Worm (Caenorhabditis elegans): ENCODE measurements around the gene algn-5.

algn-5 gene

ce11 chrV:4195283-4195682, at the start of gene algn-5:
TSS of gene algn-5 (plus strand) at chrV:4195577.
- no peak for TF ChIP-seq him-1 (tag; optimal IDR thresholded peaks at IDR 0.05)
- TF ChIP-seq dao-5 (tag; optimal IDR thresholded peaks at IDR 0.05) = no peak
- TF ChIP-seq W03F9.2 (tag; optimal IDR thresholded peaks at IDR 0.05) = no peak

DNA sequence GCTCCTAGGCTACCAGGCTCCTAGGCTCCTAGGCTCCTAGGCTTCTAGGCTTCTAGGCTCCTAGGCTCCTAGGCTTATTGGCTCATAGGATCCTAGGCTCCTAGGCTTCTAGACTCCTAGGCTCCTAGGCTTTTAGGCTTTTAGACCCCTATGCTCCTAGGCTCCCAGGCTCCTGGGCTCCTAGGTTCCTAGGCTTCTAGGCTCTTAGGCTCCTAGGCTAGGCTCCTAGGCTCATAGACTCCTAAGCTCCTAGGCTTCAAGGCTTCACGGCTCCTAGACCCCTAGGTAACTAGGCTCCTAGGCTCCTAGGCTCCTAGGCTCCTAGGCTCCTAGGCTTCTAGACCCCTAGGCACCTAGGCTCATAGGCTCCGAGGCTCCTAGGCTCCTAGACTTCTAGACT, 44.0 kb upstream of the algn-5 start:
- TF ChIP-seq dao-5 (tag; optimal IDR thresholded peaks at IDR 0.05) = no peak
- no peak for TF ChIP-seq him-1 (tag; optimal IDR thresholded peaks at IDR 0.05)
- no peak for TF ChIP-seq W03F9.2 (tag; optimal IDR thresholded peaks at IDR 0.05)

DNA sequence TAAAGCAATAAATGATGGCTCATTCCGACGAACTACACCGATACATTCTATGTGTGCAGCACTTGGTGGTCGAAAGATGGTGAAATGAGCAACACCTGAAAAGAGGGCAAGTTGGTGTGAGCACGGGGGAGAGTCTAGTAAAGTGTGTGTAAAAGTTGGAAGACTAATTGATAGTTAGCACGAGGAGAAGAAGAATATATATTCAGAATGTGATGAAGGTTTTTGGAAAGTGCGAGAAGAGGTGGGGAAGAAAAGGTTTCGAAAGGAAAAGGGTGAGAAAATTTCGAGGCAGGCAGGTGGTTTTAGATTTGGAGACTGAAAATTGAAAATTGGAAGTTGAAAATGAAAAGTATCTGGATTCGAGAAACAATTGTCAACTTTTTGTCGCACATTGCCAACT, 43.2 kb upstream of the algn-5 start, which contains the start of gene Y45G5AM.6:
Gene Y45G5AM.6, minus strand, starts transcription at position 101 of the 400 bp plus-strand sequence.
- TF ChIP-seq W03F9.2 (tag; optimal IDR thresholded peaks at IDR 0.05) (no peak), dao-5 (tag; optimal IDR thresholded peaks at IDR 0.05) (no peak), him-1 (tag; optimal IDR thresholded peaks at IDR 0.05) (no peak)

- TF ChIP-seq W03F9.2 (tag; optimal IDR thresholded peaks at IDR 0.05) (no peak), him-1 (tag; optimal IDR thresholded peaks at IDR 0.05) (no peak), dao-5 (tag; optimal IDR thresholded peaks at IDR 0.05) (no peak)
Measured at ce11 chrV:4157291-4157690, 38.1 kb upstream of the algn-5 start.

- no peak for TF ChIP-seq W03F9.2 (tag; optimal IDR thresholded peaks at IDR 0.05)
- TF ChIP-seq dao-5 (tag; optimal IDR thresholded peaks at IDR 0.05) = no peak
- no peak for TF ChIP-seq him-1 (tag; optimal IDR thresholded peaks at IDR 0.05)
Measured at ce11 chrV:4160086-4160485, 35.3 kb upstream of the algn-5 start, which contains the start of gene Y45G5AM.5. TSS of gene Y45G5AM.5 (plus strand) at chrV:4160386.

DNA sequence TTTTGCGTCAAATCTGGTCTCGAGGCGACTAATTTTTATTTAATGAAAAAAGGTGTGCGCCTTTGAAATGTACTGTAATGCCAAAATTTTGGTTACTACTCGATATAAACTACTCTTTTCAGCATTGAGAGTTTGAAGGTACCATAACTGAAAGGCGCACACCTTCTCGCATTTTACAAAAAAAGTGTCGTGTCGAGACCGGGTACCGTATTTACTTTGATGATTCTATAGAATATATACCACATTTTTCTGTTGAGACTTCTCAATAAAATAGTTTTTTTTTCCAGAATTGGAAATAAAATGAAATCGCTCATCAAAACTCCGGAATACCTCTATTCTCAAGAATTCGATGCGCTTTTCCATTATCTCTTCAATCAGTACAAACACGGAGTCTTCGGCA, 32.5 kb upstream of the algn-5 start, which contains the start of gene Y45G5AM.4:
Gene Y45G5AM.4, plus strand, starts transcription at position 301 of the 400 bp plus-strand sequence.
- TF ChIP-seq W03F9.2 (tag; optimal IDR thresholded peaks at IDR 0.05) (no peak), him-1 (tag; optimal IDR thresholded peaks at IDR 0.05) (no peak), dao-5 (tag; optimal IDR thresholded peaks at IDR 0.05) (no peak)

ce11 chrV:4164504-4164959, 30.8 kb upstream of the algn-5 start, which contains the start of gene Y45G5AM.3:
TSS of gene Y45G5AM.3 (plus strand) at chrV:4164554.
- TF ChIP-seq W03F9.2 (tag; optimal IDR thresholded peaks at IDR 0.05) (no peak), him-1 (tag; optimal IDR thresholded peaks at IDR 0.05) (no peak), dao-5 (tag; optimal IDR thresholded peaks at IDR 0.05) (no peak)

ce11 chrV:4168045-4168444, 27.3 kb upstream of the algn-5 start:
- TF ChIP-seq him-1 (tag; optimal IDR thresholded peaks at IDR 0.05) = no peak
- no peak for TF ChIP-seq dao-5 (tag; optimal IDR thresholded peaks at IDR 0.05)
- TF ChIP-seq W03F9.2 (tag; optimal IDR thresholded peaks at IDR 0.05) = no peak

ce11 chrV:4169658-4170057, 25.7 kb upstream of the algn-5 start:
- TF ChIP-seq W03F9.2 (tag; optimal IDR thresholded peaks at IDR 0.05) = no peak

- no peak for TF ChIP-seq him-1 (tag; optimal IDR thresholded peaks at IDR 0.05)
- no peak for TF ChIP-seq dao-5 (tag; optimal IDR thresholded peaks at IDR 0.05)
- no peak for TF ChIP-seq W03F9.2 (tag; optimal IDR thresholded peaks at IDR 0.05)
Measured at ce11 chrV:4170138-4170537, 25.2 kb upstream of the algn-5 start, which contains the start of gene Y45G5AM.7. TSS of gene Y45G5AM.7 (minus strand) at chrV:4170238.

DNA sequence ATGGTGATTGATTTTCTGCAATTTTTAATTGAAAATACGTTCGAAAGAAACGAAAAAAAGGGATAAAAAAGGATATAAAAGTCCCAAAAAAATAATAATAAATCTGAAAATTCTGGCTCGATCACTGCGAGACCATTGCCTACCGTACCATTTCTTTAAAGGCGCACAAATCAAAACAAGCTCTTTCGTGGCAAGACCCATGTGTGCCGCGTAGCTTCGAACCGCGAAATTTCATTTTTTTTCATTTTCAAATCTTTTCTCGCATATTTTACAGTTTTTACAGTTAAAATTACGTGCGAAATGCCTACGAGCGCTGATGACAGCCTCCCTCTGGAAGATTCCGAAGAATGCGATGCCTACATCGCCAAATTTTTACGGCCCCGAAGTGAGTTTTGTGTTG, 19.8 kb upstream of the algn-5 start, which contains the start of the genes coh-4 and pid-5:
Gene coh-4, minus strand, starts transcription at position 17 of the 400 bp plus-strand sequence.
Gene pid-5, plus strand, starts transcription at position 259 of the 400 bp plus-strand sequence.
- TF ChIP-seq him-1 (tag; optimal IDR thresholded peaks at IDR 0.05) = no peak
- TF ChIP-seq W03F9.2 (tag; optimal IDR thresholded peaks at IDR 0.05) = peak; percentile 24

DNA sequence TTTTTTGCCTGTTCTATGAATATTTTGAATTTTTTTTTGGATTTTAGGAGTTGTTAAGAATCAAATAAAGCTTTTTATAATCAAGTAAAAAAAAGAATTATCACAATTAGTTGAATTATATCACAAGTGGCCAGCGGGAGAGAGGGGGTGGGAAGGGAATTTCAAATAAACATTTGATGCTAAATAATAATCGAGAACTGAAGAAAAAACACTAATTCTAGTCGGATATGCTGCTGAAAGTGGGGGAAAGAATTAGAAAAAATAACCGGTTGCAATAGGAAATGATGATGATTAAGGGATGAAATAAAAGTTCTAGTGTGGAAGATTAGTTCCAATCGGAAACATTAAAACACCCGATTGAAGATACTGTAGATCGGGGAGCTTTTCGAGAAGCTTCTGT, 14.1 kb upstream of the algn-5 start:
- no peak for TF ChIP-seq dao-5 (tag; optimal IDR thresholded peaks at IDR 0.05)
- TF ChIP-seq W03F9.2 (tag; optimal IDR thresholded peaks at IDR 0.05) = no peak
- no peak for TF ChIP-seq him-1 (tag; optimal IDR thresholded peaks at IDR 0.05)

DNA sequence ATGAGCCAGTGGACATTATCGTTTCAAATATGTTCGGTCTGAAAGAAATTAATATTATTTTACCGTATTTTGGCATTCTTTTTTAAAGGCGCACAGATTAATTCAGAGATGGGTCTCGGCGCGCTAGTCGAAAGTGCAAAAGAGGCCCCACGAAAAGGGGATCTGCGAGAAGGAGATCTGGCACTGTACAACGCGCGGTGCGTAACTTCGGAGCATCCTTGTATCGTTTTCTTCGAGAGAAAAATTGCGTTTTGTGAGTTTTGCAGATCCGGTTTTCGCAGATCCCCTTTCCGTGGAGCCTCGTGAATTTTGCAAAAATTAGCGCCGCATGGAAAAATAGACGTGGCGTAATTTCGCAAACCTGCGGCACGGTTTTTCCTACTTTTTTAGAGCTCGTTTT, 13.7 kb upstream of the algn-5 start:
- TF ChIP-seq him-1 (tag; optimal IDR thresholded peaks at IDR 0.05) = no peak
- no peak for TF ChIP-seq W03F9.2 (tag; optimal IDR thresholded peaks at IDR 0.05)
- no peak for TF ChIP-seq dao-5 (tag; optimal IDR thresholded peaks at IDR 0.05)

DNA sequence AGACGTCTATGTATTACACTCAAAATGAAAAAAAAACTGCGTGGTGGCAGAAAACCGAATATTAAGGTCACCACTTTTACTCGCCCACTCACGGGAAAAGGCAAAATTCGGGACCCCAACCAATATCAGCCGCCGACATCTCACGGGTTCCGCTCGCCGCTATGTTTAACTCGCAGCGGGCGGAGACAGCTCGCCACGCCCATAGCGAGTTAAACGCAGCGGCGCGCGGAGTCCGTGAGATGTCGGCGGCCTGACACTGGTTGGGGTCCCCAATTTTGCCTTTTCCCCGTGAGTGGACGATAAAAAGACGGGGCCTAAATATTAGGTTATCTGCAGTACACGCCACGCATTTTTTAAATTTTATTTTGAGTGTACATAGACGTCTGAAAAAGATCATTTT, 12.8 kb upstream of the algn-5 start:
- TF ChIP-seq dao-5 (tag; optimal IDR thresholded peaks at IDR 0.05) (no peak), W03F9.2 (tag; optimal IDR thresholded peaks at IDR 0.05) (no peak), him-1 (tag; optimal IDR thresholded peaks at IDR 0.05) (no peak)

DNA sequence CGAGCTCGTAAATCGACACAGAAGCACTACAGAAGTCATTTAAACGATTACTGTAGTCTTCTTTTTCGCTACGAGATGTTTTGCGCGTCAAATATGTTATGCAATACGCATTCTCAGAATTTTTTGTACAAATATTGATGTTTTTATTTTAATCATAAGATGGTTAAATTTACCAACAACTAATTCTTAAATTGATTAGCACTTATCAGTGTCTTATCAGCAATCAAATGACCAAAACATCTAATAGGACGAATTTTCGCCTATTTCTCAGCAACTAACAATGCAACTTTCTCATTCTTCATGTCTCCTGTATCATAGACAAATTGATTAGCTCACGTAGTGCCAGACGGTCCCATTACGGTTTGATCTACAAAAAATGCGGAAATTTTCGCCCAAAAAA, 9.5 kb upstream of the algn-5 start:
- TF ChIP-seq him-1 (tag; optimal IDR thresholded peaks at IDR 0.05) (no peak), W03F9.2 (tag; optimal IDR thresholded peaks at IDR 0.05) (no peak), dao-5 (tag; optimal IDR thresholded peaks at IDR 0.05) (no peak)

Data from whole organism, L4/young adult.